Worm (Caenorhabditis elegans) whole organism, L4 larva: ENCODE data around the gene col-154.

Experiments
- D1046.2 ChIP-seq: fragments of 200-800 bp; sonication (Bioruptor generic); IDR thresholded peaks from 2 replicates; pipeline ENCODE4 v1.3.6; 2022; ENCODE audit warnings: missing genetic modification characterization, missing compliant biosample characterization
- F37D6.2 ChIP-seq: sonication (generic microtip); optimal IDR thresholded peaks from 2 replicates; lab custom pipeline; 2016; ENCODE audit warnings: mild to moderate bottlenecking, missing genetic modification characterization, missing compliant biosample characterization
- F44E2.7 ChIP-seq: fragments of 200-800 bp; sonication (Bioruptor generic); IDR thresholded peaks from 2 replicates; pipeline ENCODE4 v2.1.2; 2022; ENCODE audit warnings: missing genetic modification characterization, missing compliant biosample characterization
- T26A8.4 ChIP-seq: fragments of 200-800 bp; sonication (Bioruptor generic); IDR thresholded peaks from 2 replicates; pipeline ENCODE4 v1.3.6; 2022; ENCODE audit warnings: missing genetic modification characterization, missing compliant biosample characterization
- Y105C5A.15 ChIP-seq: fragments of 200-800 bp; sonication (Bioruptor generic); IDR thresholded peaks from 2 replicates; pipeline ENCODE4 v1.3.6; 2022; ENCODE audit warnings: missing genetic modification characterization, missing compliant biosample characterization
- Y75B8A.6 ChIP-seq: fragments of 200-800 bp; sonication (Bioruptor generic); IDR thresholded peaks from 2 replicates; pipeline ENCODE4 v1.3.6; 2022; ENCODE audit warnings: missing genetic modification reagents, missing genetic modification characterization, missing compliant biosample characterization
- ZK337.2 ChIP-seq: fragments of 200-800 bp; sonication (Bioruptor generic); IDR thresholded peaks from 2 replicates; pipeline ENCODE4 v1.3.6; 2022; ENCODE audit warnings: missing genetic modification reagents, missing genetic modification characterization, missing compliant biosample characterization
- aha-1 ChIP-seq: fragments of 150-350 bp; peaks from one replicate; lab custom pipeline; 2014; ENCODE audit warnings: missing biosample characterization, missing genetic modification characterization
- ama-1 ChIP-seq: fragments of 150-350 bp; optimal IDR thresholded peaks from 2 replicates; lab custom pipeline; 2014; ENCODE audit warnings: inconsistent platforms, mixed read lengths
- ceh-28 ChIP-seq: fragments of 150-350 bp; optimal IDR thresholded peaks from 2 replicates; lab custom pipeline; 2014; ENCODE audit warnings: missing biosample characterization, missing genetic modification reagents, missing genetic modification characterization
- ceh-32 ChIP-seq: sonication (generic microtip); optimal IDR thresholded peaks from 2 replicates; lab custom pipeline; 2016; ENCODE audit warnings: mild to moderate bottlenecking, missing genetic modification characterization, missing compliant biosample characterization; ENCODE audit not compliant: poor library complexity
- ceh-62 ChIP-seq: sonication (generic microtip); optimal IDR thresholded peaks from 2 replicates; lab custom pipeline; 2017; ENCODE audit warnings: missing biosample characterization, missing genetic modification characterization
- ces-1 ChIP-seq: fragments of 150-350 bp; sonication (generic microtip); optimal IDR thresholded peaks from 4 replicates; lab custom pipeline; 2014; ENCODE audit warnings: missing biosample characterization, missing genetic modification reagents, missing genetic modification characterization
- ctbp-1 ChIP-seq: fragments of 200-800 bp; sonication (Bioruptor generic); IDR thresholded peaks from 2 replicates; pipeline ENCODE4 v1.3.6; 2022; ENCODE audit warnings: missing genetic modification reagents, missing genetic modification characterization, missing compliant biosample characterization
- daf-12 ChIP-seq: fragments of 150-350 bp; optimal IDR thresholded peaks from 2 replicates; lab custom pipeline; 2014; ENCODE audit warnings: missing biosample characterization, missing genetic modification reagents, missing genetic modification characterization
- daf-19 ChIP-seq: fragments of 200-800 bp; sonication (Bioruptor generic); conservative IDR thresholded peaks from 2 replicates; pipeline ENCODE4 v1.3.6; 2022; ENCODE audit warnings: missing genetic modification characterization, missing compliant biosample characterization
- daf-8 ChIP-seq: fragments of 200-800 bp; sonication (Bioruptor generic); IDR thresholded peaks from 2 replicates; pipeline ENCODE4 v1.3.6; 2022; ENCODE audit warnings: missing genetic modification characterization, missing compliant biosample characterization
- dmd-6 ChIP-seq: fragments of 200-800 bp; sonication (Bioruptor generic); IDR thresholded peaks from 2 replicates; pipeline ENCODE4 v1.3.6; 2022; ENCODE audit warnings: missing genetic modification reagents, missing genetic modification characterization, missing compliant biosample characterization
- dmd-9 ChIP-seq: fragments of 200-800 bp; sonication (Bioruptor generic); IDR thresholded peaks from 2 replicates; pipeline ENCODE4 v1.3.6; 2022; ENCODE audit warnings: missing genetic modification reagents, missing genetic modification characterization, missing compliant biosample characterization
- dpl-1 ChIP-seq: fragments of 150-350 bp; optimal IDR thresholded peaks from 2 replicates; lab custom pipeline; 2014; ENCODE audit warnings: missing biosample characterization, missing genetic modification reagents, missing genetic modification characterization
- duxl-1 ChIP-seq: sonication (generic microtip); optimal IDR thresholded peaks from 2 replicates; lab custom pipeline; 2016; ENCODE audit warnings: mild to moderate bottlenecking, missing genetic modification characterization, moderate library complexity, missing compliant biosample characterization; ENCODE audit not compliant: poor library complexity
- fos-1 ChIP-seq: fragments of 150-350 bp; optimal IDR thresholded peaks from 2 replicates; lab custom pipeline; 2014; ENCODE audit warnings: missing biosample characterization, missing genetic modification characterization
- gei-8 ChIP-seq: fragments of 200-800 bp; sonication (Bioruptor generic); optimal IDR thresholded peaks from 2 replicates; lab custom pipeline; 2018; ENCODE audit warnings: mild to moderate bottlenecking, missing genetic modification characterization, missing compliant biosample characterization
- hif-1 ChIP-seq, 2 experiments: sonication (generic microtip); optimal IDR thresholded peaks; 2 replicates each; lab custom pipeline; 2016 to 2017; ENCODE audit warnings: missing compliant biosample characterization in 2 of 2, missing genetic modification characterization in 2 of 2, missing genetic modification reagents in 2 of 2, missing genotype in 2 of 2, mild to moderate bottlenecking in 1 of 2
- lin-15B ChIP-seq: fragments of 150-350 bp; sonication (generic microtip); optimal IDR thresholded peaks from 3 replicates; lab custom pipeline; 2014; ENCODE audit warnings: missing biosample characterization, missing genetic modification characterization
- lin-38 ChIP-seq: fragments of 200-800 bp; sonication (Bioruptor generic); IDR thresholded peaks from 2 replicates; pipeline ENCODE4 v1.3.6; 2022; ENCODE audit warnings: missing genetic modification reagents, missing genetic modification characterization, missing compliant biosample characterization
- lin-39 ChIP-seq: fragments of 150-350 bp; optimal IDR thresholded peaks from 2 replicates; lab custom pipeline; 2014; ENCODE audit warnings: missing biosample characterization, missing genetic modification reagents, missing genetic modification characterization
- mdl-1 ChIP-seq, 2 experiments: fragments of 150-350 bp in 1 of 2; sonication (generic microtip) in 1 of 2; optimal IDR thresholded peaks; 2 replicates each; lab custom pipeline; 2014 to 2017; ENCODE audit warnings: missing biosample characterization in 2 of 2, missing genetic modification characterization in 2 of 2
- mxl-2 ChIP-seq: fragments of 200-800 bp; sonication (Bioruptor generic); conservative IDR thresholded peaks from 2 replicates; pipeline ENCODE4 v1.3.6; 2022; ENCODE audit warnings: missing genetic modification reagents, missing genetic modification characterization, missing compliant biosample characterization
- mxl-3 ChIP-seq: fragments of 200-800 bp; sonication (Bioruptor generic); optimal IDR thresholded peaks from 2 replicates; lab custom pipeline; 2018; ENCODE audit warnings: mild to moderate bottlenecking, missing genetic modification characterization, missing compliant biosample characterization
- nhr-10 ChIP-seq: fragments of 150-350 bp; optimal IDR thresholded peaks from 2 replicates; lab custom pipeline; 2014; ENCODE audit warnings: missing biosample characterization, missing genetic modification characterization
- nhr-11 ChIP-seq: fragments of 150-350 bp; optimal IDR thresholded peaks from 2 replicates; lab custom pipeline; 2014; ENCODE audit warnings: missing biosample characterization, missing genetic modification characterization
- nhr-111 ChIP-seq: fragments of 200-800 bp; sonication (Bioruptor generic); optimal IDR thresholded peaks from 2 replicates; lab custom pipeline; 2018; ENCODE audit warnings: mild to moderate bottlenecking, missing genetic modification characterization, missing compliant biosample characterization
- nhr-237 ChIP-seq: sonication (generic microtip); optimal IDR thresholded peaks from 2 replicates; lab custom pipeline; 2017; ENCODE audit warnings: missing biosample characterization, missing genetic modification characterization
- nhr-42 ChIP-seq: fragments of 200-800 bp; sonication (Bioruptor generic); IDR thresholded peaks from 2 replicates; pipeline ENCODE4 v1.3.6; 2022; ENCODE audit warnings: missing genetic modification characterization, missing compliant biosample characterization
- nhr-48 ChIP-seq: sonication (generic microtip); optimal IDR thresholded peaks from 2 replicates; lab custom pipeline; 2016; ENCODE audit warnings: mild to moderate bottlenecking, missing genetic modification characterization, missing compliant biosample characterization
- nhr-76 ChIP-seq: fragments of 150-350 bp; optimal IDR thresholded peaks from 2 replicates; lab custom pipeline; 2014; ENCODE audit warnings: missing biosample characterization, missing genetic modification characterization
- pha-4 ChIP-seq, 2 experiments: fragments of 150-350 bp in 1 of 2; fragments of 200-800 bp in 1 of 2; sonication (Bioruptor generic) in 1 of 2; IDR thresholded peaks in 1 of 2; optimal IDR thresholded peaks in 1 of 2; 2 replicates each; pipeline versions ENCODE4 v1.3.6 to Lab custom; 2014 to 2022; ENCODE audit warnings: missing genetic modification characterization in 2 of 2, missing genetic modification reagents in 2 of 2, missing biosample characterization in 1 of 2, missing compliant biosample characterization in 1 of 2
- php-3 ChIP-seq: fragments of 200-800 bp; sonication (Bioruptor generic); IDR thresholded peaks from 2 replicates; pipeline ENCODE4 v1.3.6; 2022; ENCODE audit warnings: missing genetic modification reagents, missing genetic modification characterization, missing compliant biosample characterization
- pqm-1 ChIP-seq: sonication (generic microtip); optimal IDR thresholded peaks from 2 replicates; lab custom pipeline; 2017; ENCODE audit warnings: missing biosample characterization, missing genetic modification characterization
- saeg-2 ChIP-seq: fragments of 200-800 bp; sonication (Bioruptor generic); IDR thresholded peaks from 2 replicates; pipeline ENCODE4 v1.3.6; 2022; ENCODE audit warnings: missing genetic modification reagents, missing genetic modification characterization, missing compliant biosample characterization
- sdz-12 ChIP-seq: fragments of 200-800 bp; sonication (Bioruptor generic); optimal IDR thresholded peaks from 2 replicates; lab custom pipeline; 2018; ENCODE audit warnings: mild to moderate bottlenecking, missing genetic modification characterization, missing compliant biosample characterization
- skn-1 ChIP-seq: fragments of 150-350 bp; optimal IDR thresholded peaks from 2 replicates; lab custom pipeline; 2014; ENCODE audit warnings: missing biosample characterization, missing genetic modification characterization
- snpc-4 ChIP-seq: fragments of 150-350 bp; optimal IDR thresholded peaks from 2 replicates; lab custom pipeline; 2014; ENCODE audit warnings: missing biosample characterization, missing genetic modification characterization
- spr-1 ChIP-seq: sonication (generic microtip); optimal IDR thresholded peaks from 2 replicates; lab custom pipeline; 2016; ENCODE audit warnings: mild to moderate bottlenecking, missing genetic modification characterization, missing compliant biosample characterization
- tag-97 ChIP-seq: fragments of 200-800 bp; sonication (Bioruptor generic); IDR thresholded peaks from 2 replicates; pipeline ENCODE4 v1.3.6; 2022; ENCODE audit warnings: missing genetic modification characterization, missing compliant biosample characterization
- tra-1 ChIP-seq: fragments of 200-800 bp; sonication (Bioruptor generic); IDR thresholded peaks from 2 replicates; pipeline ENCODE4 v1.3.6; 2022; ENCODE audit warnings: missing genetic modification reagents, missing genetic modification characterization, missing compliant biosample characterization
- unc-130 ChIP-seq: sonication (generic microtip); optimal IDR thresholded peaks from 2 replicates; lab custom pipeline; 2016; ENCODE audit warnings: missing genetic modification reagents, missing genetic modification characterization, missing compliant biosample characterization
- unc-39 ChIP-seq: sonication (generic microtip); optimal IDR thresholded peaks from 2 replicates; lab custom pipeline; 2017; ENCODE audit warnings: missing biosample characterization, missing genetic modification characterization
- unc-62 ChIP-seq, 3 experiments: fragments of 150-350 bp in 1 of 3; sonication (generic microtip); optimal IDR thresholded peaks in 2 of 3; peaks in 1 of 3; 1 replicate in 1 of 3; 2 replicates in 2 of 3; lab custom pipeline; 2014 to 2017; ENCODE audit warnings: missing biosample characterization in 3 of 3, missing genetic modification characterization in 3 of 3, missing genetic modification reagents in 3 of 3, missing genotype in 1 of 3
- vab-7 ChIP-seq: fragments of 200-800 bp; sonication (Bioruptor generic); IDR thresholded peaks from 2 replicates; pipeline ENCODE4 v1.3.6; 2022; ENCODE audit warnings: missing genetic modification reagents, missing genetic modification characterization, missing compliant biosample characterization
- zfp-2 ChIP-seq: sonication (generic microtip); optimal IDR thresholded peaks from 2 replicates; lab custom pipeline; 2016; ENCODE audit warnings: mild to moderate bottlenecking, missing genetic modification characterization, missing compliant biosample characterization

Gene col-154

DNA sequence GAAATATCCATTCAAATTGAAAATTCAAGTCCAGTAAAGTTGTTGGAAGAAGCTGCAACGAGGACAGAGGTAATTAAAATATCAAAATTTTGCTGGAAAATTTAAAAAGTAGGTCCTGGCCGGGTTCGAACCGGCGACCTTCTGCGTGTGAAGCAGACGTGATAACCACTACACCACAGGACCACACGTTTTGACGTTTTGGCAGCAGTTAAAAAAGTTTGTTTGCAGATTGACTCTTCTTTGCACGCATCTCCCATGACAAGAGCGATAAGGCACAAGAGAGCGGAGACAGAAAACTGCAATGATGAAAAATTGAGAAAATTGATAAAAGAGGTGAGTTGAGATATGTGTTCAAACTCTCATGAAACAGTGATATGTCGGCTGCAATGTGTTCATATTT lies 27.0 kb downstream of the col-154 start (continued):
- TF ChIP-seq nhr-237 (no peak), ceh-28 (tag; lab: Kevin White, UChicago) (no peak), daf-12 (tag; lab: Kevin White, UChicago) (no peak), zfp-2 (tag; lab: Kevin White, UChicago) (no peak), mdl-1 (tag; optimal IDR thresholded peaks at IDR 0.05; lab: Kevin White, UChicago) (no peak), unc-62 (GFP tag; optimal IDR thresholded peaks at IDR 0.05 in 1 of 2; lab: Kevin White, UChicago) (no peak), unc-62 (tag; optimal IDR thresholded peaks at IDR 0.05; lab: Kevin White, UChicago) (no peak), nhr-48 (tag; lab: Kevin White, UChicago) (no peak), mxl-3 (peak; percentile 51), saeg-2 (GFP tag; lab: Robert Waterston, UW) (0 out of 2 replicates have a peak, but pooled peaks have one; percentile 38), pqm-1 (tag; lab: Kevin White, UChicago) (peak; percentile 36), php-3 (GFP tag; lab: Robert Waterston, UW) (peak; percentile 53; the same call in 1 of the 2 replicates), duxl-1 (tag; lab: Kevin White, UChicago) (no peak), daf-8 (no peak), F37D6.2 (tag; lab: Kevin White, UChicago) (no peak), ama-1 (lab: Kevin White, UChicago) (no peak), daf-19 (GFP tag; lab: Robert Waterston, UW) (no peak), ceh-32 (no peak), nhr-76 (tag; lab: Kevin White, UChicago) (no peak), dmd-6 (GFP tag; lab: Robert Waterston, UW) (peak; percentile 82), Y75B8A.6 (GFP tag; lab: Robert Waterston, UW) (no peak), ceh-62 (tag; lab: Kevin White, UChicago) (no peak), tra-1 (GFP tag; lab: Robert Waterston, UW) (no peak), ces-1 (GFP tag; lab: Kevin White, UChicago) (no peak), gei-8 (GFP tag; lab: Kevin White, UChicago) (peak; percentile 27), Y105C5A.15 (no peak), pha-4 (GFP tag; IDR thresholded peaks at IDR 0.05; lab: Robert Waterston, UW) (no peak), pha-4 (tag; optimal IDR thresholded peaks at IDR 0.05; lab: Kevin White, UChicago) (no peak), vab-7 (GFP tag; lab: Robert Waterston, UW) (peak; percentile 64), fos-1 (no peak), unc-39 (tag; lab: Kevin White, UChicago) (no peak), unc-130 (no peak), T26A8.4 (GFP tag; lab: Robert Waterston, UW) (no peak; the same call in 1 of the 2 replicates), lin-39 (no peak), lin-38 (GFP tag; lab: Robert Waterston, UW) (no peak), nhr-10 (tag; lab: Kevin White, UChicago) (no peak), hif-1 (tag; optimal IDR thresholded peaks at IDR 0.05; lab: Kevin White, UChicago) (peak in 1 of 2 experiments; percentile 38), nhr-11 (tag; lab: Kevin White, UChicago) (no peak), lin-15B (tag; lab: Kevin White, UChicago) (no peak), ctbp-1 (GFP tag; lab: Robert Waterston, UW) (no peak), dmd-9 (GFP tag; lab: Robert Waterston, UW) (0 out of 2 replicates have a peak, but pooled peaks have one; percentile 54), ZK337.2 (GFP tag; lab: Robert Waterston, UW) (no peak), D1046.2 (GFP tag; lab: Robert Waterston, UW) (no peak), snpc-4 (tag; lab: Kevin White, UChicago) (no peak), spr-1 (tag; lab: Kevin White, UChicago) (no peak), sdz-12 (GFP tag; lab: Kevin White, UChicago) (no peak), nhr-111 (no peak), dpl-1 (GFP tag; lab: Kevin White, UChicago) (peak; percentile 6), nhr-42 (GFP tag; lab: Robert Waterston, UW) (no peak), mxl-2 (GFP tag; lab: Robert Waterston, UW) (no peak), skn-1 (tag; lab: Kevin White, UChicago) (no peak), tag-97 (no peak), aha-1 (tag; lab: Kevin White, UChicago) (no peak), F44E2.7 (GFP tag; lab: Robert Waterston, UW) (0 out of 2 replicates have a peak, but pooled peaks have one; percentile 52)
